Fruit fly (Drosophila melanogaster) whole organism, embryonic: ENCODE data around the gene Atg8b.
A peak's percentile ranks its signal among the peaks of the same experiment; 100 is the strongest.

Source experiments
- Aef1 ChIP-seq: fragments of 200-800 bp; sonication (Bioruptor generic); IDR thresholded peaks from 3 replicates; pipeline ENCODE4 v1.3.6; 2022; ENCODE audit warnings: missing biosample characterization, missing genetic modification characterization
- Bgb ChIP-seq: fragments of 200-800 bp; sonication (Bioruptor generic); IDR thresholded peaks from 2 replicates; pipeline ENCODE4 v1.3.6; 2022; ENCODE audit warnings: missing biosample characterization, missing genetic modification characterization; ENCODE audit not compliant: partially characterized antibody
- C15 ChIP-seq: fragments of 200-800 bp; sonication (Bioruptor generic); IDR thresholded peaks from 3 replicates; pipeline ENCODE4 v1.3.6; 2022; ENCODE audit warnings: missing biosample characterization, missing genetic modification characterization
- CG11093 ChIP-seq: fragments of 200-800 bp; sonication (Bioruptor generic); IDR thresholded peaks from 3 replicates; pipeline ENCODE4 v1.3.6; 2022; ENCODE audit warnings: missing biosample characterization, missing genetic modification characterization
- CG12236 ChIP-seq: fragments of 200-800 bp; sonication (Bioruptor generic); optimal IDR thresholded peaks from 2 replicates; lab custom pipeline; 2016; ENCODE audit warnings: missing biosample characterization, missing genetic modification characterization
- CG1233 ChIP-seq: fragments of 200-800 bp; sonication (Bioruptor generic); optimal IDR thresholded peaks from 4 replicates; lab custom pipeline; 2018; ENCODE audit warnings: missing biosample characterization, mild to moderate bottlenecking, missing genetic modification characterization
- CG16863 ChIP-seq: fragments of 200-800 bp; sonication (Bioruptor generic); optimal IDR thresholded peaks from 3 replicates; lab custom pipeline; 2016; ENCODE audit warnings: missing biosample characterization, missing genetic modification characterization
- CG17568 ChIP-seq: fragments of 200-800 bp; sonication (Bioruptor generic); optimal IDR thresholded peaks from 2 replicates; lab custom pipeline; 2018; ENCODE audit warnings: missing biosample characterization, mild to moderate bottlenecking, missing genetic modification characterization, moderate library complexity
- CG18619 ChIP-seq: fragments of 200-800 bp; sonication (Bioruptor generic); optimal IDR thresholded peaks from 3 replicates; lab custom pipeline; 2017; ENCODE audit warnings: missing biosample characterization, mild to moderate bottlenecking, missing genetic modification characterization
- CG30403 ChIP-seq: fragments of 200-800 bp; sonication (Bioruptor generic); optimal IDR thresholded peaks from 3 replicates; lab custom pipeline; 2016; ENCODE audit warnings: missing biosample characterization, missing genetic modification characterization
- CG34224 ChIP-seq: fragments of 200-800 bp; sonication (Bioruptor generic); IDR thresholded peaks from 3 replicates; pipeline ENCODE4 v1.3.6; 2022; ENCODE audit warnings: missing biosample characterization, missing genetic modification characterization; ENCODE audit not compliant: partially characterized antibody
- CG34376 ChIP-seq: fragments of 200-800 bp; sonication (Bioruptor generic); optimal IDR thresholded peaks from 2 replicates; lab custom pipeline; 2018; ENCODE audit warnings: missing biosample characterization, mild to moderate bottlenecking, missing genetic modification characterization
- CG4730 ChIP-seq: fragments of 200-800 bp; sonication (Bioruptor generic); IDR thresholded peaks from 2 replicates; pipeline ENCODE4 v1.3.6; 2022; ENCODE audit warnings: missing biosample characterization, missing genetic modification characterization
- CG7556 ChIP-seq: fragments of 200-800 bp; sonication (Bioruptor generic); optimal IDR thresholded peaks from 2 replicates; lab custom pipeline; 2017; ENCODE audit warnings: missing biosample characterization, mild to moderate bottlenecking, missing genetic modification characterization
- CG7839 ChIP-seq: fragments of 200-800 bp; sonication (Bioruptor generic); optimal IDR thresholded peaks from 3 replicates; lab custom pipeline; 2018; ENCODE audit warnings: missing biosample characterization, mild to moderate bottlenecking, missing genetic modification characterization, moderate library complexity
- CG8944 ChIP-seq: fragments of 200-800 bp; sonication (Bioruptor generic); optimal IDR thresholded peaks from 3 replicates; lab custom pipeline; 2016; ENCODE audit warnings: missing biosample characterization, missing genetic modification characterization
- Dip3 ChIP-seq: fragments of 200-800 bp; sonication (Bioruptor generic); optimal IDR thresholded peaks from 3 replicates; lab custom pipeline; 2016; ENCODE audit warnings: missing biosample characterization, missing genetic modification characterization
- Doc2 ChIP-seq: fragments of 200-800 bp; sonication (Bioruptor generic); IDR thresholded peaks from 2 replicates; pipeline ENCODE4 v1.3.6; 2022; ENCODE audit warnings: missing biosample characterization, missing genetic modification characterization
- E2f1 ChIP-seq: fragments of 200-800 bp; sonication (Bioruptor generic); IDR thresholded peaks from 2 replicates; pipeline ENCODE4 v1.3.6; 2022; ENCODE audit warnings: missing biosample characterization, missing genetic modification characterization
- GATAe ChIP-seq: fragments of 200-800 bp; sonication (Bioruptor generic); conservative IDR thresholded peaks from 2 replicates; pipeline ENCODE4 v1.3.6; 2022; ENCODE audit warnings: missing biosample characterization, missing genetic modification characterization
- Hr78 ChIP-seq, 2 experiments: fragments of 200-800 bp in 1 of 2; fragments of >200 bp in 1 of 2; sonication (Bioruptor generic) in 1 of 2; optimal IDR thresholded peaks; 2 replicates each; lab custom pipeline; 2017 to 2019; ENCODE audit warnings: missing biosample characterization in 2 of 2, missing genetic modification characterization in 2 of 2, mild to moderate bottlenecking in 1 of 2, moderate library complexity in 1 of 2
- NK7.1 ChIP-seq: fragments of 200-800 bp; sonication (Bioruptor generic); optimal IDR thresholded peaks from 3 replicates; lab custom pipeline; 2016; ENCODE audit warnings: missing biosample characterization, missing genetic modification characterization
- Oaz ChIP-seq: fragments of 200-800 bp; sonication (Bioruptor generic); IDR thresholded peaks from 2 replicates; pipeline ENCODE4 v1.3.6; 2022; ENCODE audit warnings: missing biosample characterization, missing genetic modification characterization
- Oli ChIP-seq: fragments of 200-800 bp; sonication (Bioruptor generic); optimal IDR thresholded peaks from 2 replicates; lab custom pipeline; 2018; ENCODE audit warnings: missing biosample characterization, mild to moderate bottlenecking, missing genetic modification characterization, moderate library complexity
- PHDP ChIP-seq: fragments of 200-800 bp; sonication (Bioruptor generic); optimal IDR thresholded peaks from 3 replicates; lab custom pipeline; 2018; ENCODE audit warnings: missing biosample characterization, mild to moderate bottlenecking, missing genetic modification characterization, moderate library complexity
- Scr ChIP-seq: fragments of 200-800 bp; sonication (Bioruptor generic); IDR thresholded peaks from 2 replicates; pipeline ENCODE4 v1.3.6; 2022; ENCODE audit warnings: missing biosample characterization, missing genetic modification characterization; ENCODE audit not compliant: partially characterized antibody
- Taf1 ChIP-seq: fragments of 200-800 bp; sonication (Bioruptor generic); IDR thresholded peaks from 2 replicates; pipeline ENCODE4 v1.3.6; 2022; ENCODE audit warnings: missing biosample characterization, missing genetic modification characterization
- ac ChIP-seq: fragments of 200-800 bp; sonication (Bioruptor generic); optimal IDR thresholded peaks from 3 replicates; lab custom pipeline; 2017; ENCODE audit warnings: missing biosample characterization, mild to moderate bottlenecking, missing genetic modification characterization
- ara ChIP-seq: fragments of 200-800 bp; sonication (Bioruptor generic); IDR thresholded peaks from 2 replicates; pipeline ENCODE4 v1.3.6; 2022; ENCODE audit warnings: missing biosample characterization, missing genetic modification characterization
- ase ChIP-seq: fragments of 200-800 bp; sonication (Bioruptor generic); IDR thresholded peaks from 3 replicates; pipeline ENCODE4 v1.3.6; 2022; ENCODE audit warnings: missing biosample characterization, missing genetic modification characterization
- disco-r ChIP-seq: fragments of 200-800 bp; sonication (Bioruptor generic); optimal IDR thresholded peaks from 2 replicates; lab custom pipeline; 2016; ENCODE audit warnings: missing biosample characterization, missing genetic modification characterization
- eyg ChIP-seq: fragments of 200-800 bp; sonication (Bioruptor generic); optimal IDR thresholded peaks from 3 replicates; lab custom pipeline; 2016; ENCODE audit warnings: missing biosample characterization, missing genetic modification characterization
- fd3F ChIP-seq: fragments of 200-800 bp; sonication (Bioruptor generic); optimal IDR thresholded peaks from 2 replicates; lab custom pipeline; 2018; ENCODE audit warnings: missing biosample characterization, mild to moderate bottlenecking, missing genetic modification characterization, moderate library complexity
- fd64A ChIP-seq: fragments of 200-800 bp; sonication (Bioruptor generic); optimal IDR thresholded peaks from 3 replicates; lab custom pipeline; 2018; ENCODE audit warnings: missing biosample characterization, mild to moderate bottlenecking, missing genetic modification characterization
- gsb-n ChIP-seq: fragments of 200-800 bp; sonication (Bioruptor generic); optimal IDR thresholded peaks from 3 replicates; lab custom pipeline; 2018; ENCODE audit warnings: missing biosample characterization, mild to moderate bottlenecking, missing genetic modification characterization
- ham ChIP-seq: fragments of 200-800 bp; sonication (Bioruptor generic); IDR thresholded peaks from 2 replicates; pipeline ENCODE4 v1.3.6; 2022; ENCODE audit warnings: missing biosample characterization, missing genetic modification characterization
- luna ChIP-seq: fragments of 200-800 bp; sonication (Bioruptor generic); optimal IDR thresholded peaks from 2 replicates; lab custom pipeline; 2016; ENCODE audit warnings: missing biosample characterization, missing genetic modification characterization
- nom ChIP-seq: fragments of 200-800 bp; sonication (Bioruptor generic); optimal IDR thresholded peaks from 2 replicates; lab custom pipeline; 2017; ENCODE audit warnings: missing biosample characterization, missing genetic modification characterization, mild to moderate bottlenecking, moderate library complexity, missing genetic modification reagents
- prd ChIP-seq, 3 experiments: fragments of >200 bp in 2 of 3; fragments of 200-800 bp in 1 of 3; sonication (Bioruptor generic) in 1 of 3; optimal IDR thresholded peaks in 2 of 3; IDR thresholded peaks in 1 of 3; 2 replicates in 2 of 3; 3 replicates in 1 of 3; pipeline versions ENCODE4 v1.3.6 to Lab custom; 2017 to 2022; ENCODE audit warnings: missing biosample characterization in 1 of 3, missing genetic modification characterization in 1 of 3
- pzg ChIP-seq: fragments of 200-800 bp; sonication (Bioruptor generic); optimal IDR thresholded peaks from 3 replicates; lab custom pipeline; 2018; ENCODE audit warnings: missing biosample characterization, mild to moderate bottlenecking, missing genetic modification characterization, moderate library complexity
- repo ChIP-seq: fragments of 200-800 bp; sonication (Bioruptor generic); optimal IDR thresholded peaks from 2 replicates; lab custom pipeline; 2016; ENCODE audit warnings: missing biosample characterization, missing genetic modification characterization
- rib ChIP-seq: fragments of 200-800 bp; sonication (Bioruptor generic); IDR thresholded peaks from 2 replicates; pipeline ENCODE4 v1.3.6; 2022; ENCODE audit warnings: missing biosample characterization, missing genetic modification characterization
- run ChIP-seq: fragments of 200-800 bp; sonication (Bioruptor generic); optimal IDR thresholded peaks from 3 replicates; lab custom pipeline; 2018; ENCODE audit warnings: missing biosample characterization, mild to moderate bottlenecking, missing genetic modification characterization
- schlank ChIP-seq: fragments of 200-800 bp; sonication (Bioruptor generic); optimal IDR thresholded peaks from 2 replicates; lab custom pipeline; 2018; ENCODE audit warnings: missing biosample characterization, mild to moderate bottlenecking, missing genetic modification characterization
- sd ChIP-seq: fragments of 200-800 bp; sonication (Bioruptor generic); optimal IDR thresholded peaks from 3 replicates; lab custom pipeline; 2018; ENCODE audit warnings: missing biosample characterization, mild to moderate bottlenecking, missing genetic modification characterization, moderate library complexity
- sens ChIP-seq: fragments of 200-800 bp; sonication (Bioruptor generic); peaks from one replicate; lab custom pipeline; 2016; ENCODE audit warnings: missing biosample characterization, missing genetic modification characterization
- tio ChIP-seq: fragments of 200-800 bp; sonication (Bioruptor generic); optimal IDR thresholded peaks from 2 replicates; lab custom pipeline; 2017; ENCODE audit warnings: missing biosample characterization, missing genetic modification characterization, inconsistent platforms
- tna ChIP-seq: fragments of 200-800 bp; sonication (Bioruptor generic); IDR thresholded peaks from 2 replicates; pipeline ENCODE4 v1.3.6; 2022; ENCODE audit warnings: missing biosample characterization, missing genetic modification characterization; ENCODE audit not compliant: partially characterized antibody

Gene Atg8b

DNA sequence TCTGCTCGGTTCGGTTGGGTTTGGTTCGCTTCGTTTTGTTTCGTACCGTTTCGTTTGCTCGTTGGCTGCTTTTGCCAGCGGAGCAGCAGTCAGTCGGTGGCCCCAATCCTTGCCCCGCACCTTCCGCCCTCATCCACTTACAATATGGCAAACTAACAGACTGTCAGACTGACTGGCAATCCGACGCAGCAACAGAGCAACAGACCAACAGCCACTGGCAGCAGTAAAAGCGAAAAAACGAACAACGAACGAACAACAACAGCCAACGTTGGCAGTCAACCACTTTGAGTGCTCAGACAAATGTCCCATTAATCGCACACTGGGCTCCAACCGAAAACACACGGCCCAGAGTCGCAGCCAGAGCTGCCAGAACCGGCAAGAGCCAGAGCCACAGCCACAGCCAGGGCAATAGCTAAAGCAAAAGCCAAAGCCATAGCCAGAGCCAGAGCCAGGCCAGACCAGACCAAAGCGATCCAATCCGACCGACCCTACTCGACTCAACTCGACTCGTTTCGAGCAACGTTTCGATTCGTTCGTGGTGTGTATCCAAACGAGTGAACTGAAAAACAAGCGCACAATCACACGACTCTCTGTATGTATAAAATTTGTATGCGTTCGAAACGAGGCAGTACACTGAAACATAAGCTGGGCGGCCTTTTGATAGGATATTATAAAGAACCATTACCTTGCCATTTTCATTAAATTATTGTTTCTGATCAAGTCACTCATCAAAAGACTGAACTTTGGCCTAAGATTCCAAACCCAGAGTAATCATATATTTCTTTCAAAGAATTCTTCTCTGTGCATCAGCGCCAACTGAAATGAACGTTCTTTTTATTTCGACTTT lies 20.9 kb downstream of the Atg8b start (continued):
- TF ChIP-seq CG7839 = peak; percentile 99
- TF ChIP-seq CG17568 = peak; percentile 98
- TF ChIP-seq CG11093 (GFP tag; lab: Robert Waterston, UW) = peak; percentile 98
- peak; percentile 99 for TF ChIP-seq ara (GFP tag; lab: Robert Waterston, UW)
- TF ChIP-seq GATAe = peak; percentile 97
- peak; percentile 99 for TF ChIP-seq CG4730 (GFP tag; lab: Robert Waterston, UW)
- TF ChIP-seq CG16863 (GFP tag; lab: Kevin White, UChicago) = peak; percentile 99
- peak; percentile 99 for TF ChIP-seq ase (GFP tag; lab: Robert Waterston, UW)
- TF ChIP-seq CG30403 (GFP tag; lab: Kevin White, UChicago) = peak; percentile 100
- peak; percentile 99 for TF ChIP-seq fd3F (GFP tag; lab: Kevin White, UChicago)
- no peak; the same call in 1 of the 2 replicates for TF ChIP-seq Bgb (GFP tag; lab: Robert Waterston, UW)
- peak; percentile 99 for TF ChIP-seq nom (GFP tag; lab: Kevin White, UChicago)
- peak; percentile 97 for TF ChIP-seq fd64A (GFP tag; lab: Kevin White, UChicago)
- peak; percentile 99 for TF ChIP-seq CG7556
- TF ChIP-seq schlank = peak; percentile 97
- peak; percentile 98 for TF ChIP-seq Taf1 (GFP tag; lab: Robert Waterston, UW)
- peak; percentile 99 for TF ChIP-seq CG8944 (GFP tag; lab: Kevin White, UChicago)
- TF ChIP-seq gsb-n = peak; percentile 99
- peak; percentile 93 for TF ChIP-seq ac (GFP tag; lab: Kevin White, UChicago)
- TF ChIP-seq tna (GFP tag; lab: Robert Waterston, UW) = no peak
- TF ChIP-seq Oli = peak; percentile 99
- peak; percentile 99 for TF ChIP-seq E2f1 (GFP tag; lab: Robert Waterston, UW)
- peak; percentile 99 for TF ChIP-seq CG12236 (GFP tag; lab: Kevin White, UChicago)
- TF ChIP-seq Dip3 (GFP tag; lab: Kevin White, UChicago) = peak; percentile 99
- TF ChIP-seq Scr = no peak
- TF ChIP-seq Hr78 (GFP tag; optimal IDR thresholded peaks at IDR 0.05; lab: Kevin White, UChicago) = peak in 1 of 2 experiments; percentile 94
- TF ChIP-seq repo (GFP tag; lab: Kevin White, UChicago) = peak; percentile 99
- TF ChIP-seq tio (GFP tag; lab: Kevin White, UChicago) = peak; percentile 100
- TF ChIP-seq PHDP = peak; percentile 99
- peak; percentile 98 for TF ChIP-seq run
- TF ChIP-seq NK7.1 = peak; percentile 99
- TF ChIP-seq prd (optimal IDR thresholded peaks at IDR 0.05; lab: Kevin White, UChicago) = no peak
- peak; percentile 99 for TF ChIP-seq prd (GFP tag; IDR thresholded peaks at IDR 0.05; lab: Robert Waterston, UW)
- no peak for TF ChIP-seq CG34224 (GFP tag; lab: Robert Waterston, UW)
- TF ChIP-seq luna (GFP tag; lab: Kevin White, UChicago) = peak; percentile 98
- peak; percentile 96 for TF ChIP-seq ham (GFP tag; lab: Robert Waterston, UW)
- TF ChIP-seq Doc2 (GFP tag; lab: Robert Waterston, UW) = peak; percentile 96
- TF ChIP-seq rib (GFP tag; lab: Robert Waterston, UW) = peak; percentile 97
- peak; percentile 98 for TF ChIP-seq CG1233 (GFP tag; lab: Kevin White, UChicago)
- TF ChIP-seq eyg (GFP tag; lab: Kevin White, UChicago) = peak; percentile 99
- peak; percentile 25 for TF ChIP-seq pzg
- peak; percentile 92 for TF ChIP-seq CG34376
- peak; percentile 99 for TF ChIP-seq CG18619
- TF ChIP-seq Aef1 (GFP tag; lab: Robert Waterston, UW) = peak; percentile 99
- TF ChIP-seq disco-r (GFP tag; lab: Kevin White, UChicago) = peak; percentile 99
- peak; percentile 97 for TF ChIP-seq C15
- peak; percentile 100 for TF ChIP-seq sens
- TF ChIP-seq Oaz (GFP tag; lab: Robert Waterston, UW) = peak; percentile 97
- peak; percentile 95 for TF ChIP-seq sd (tag; lab: Kevin White, UChicago)
